Fruit fly (Drosophila melanogaster) S2 (cell line): ENCODE measurements around the gene MTF-1.

ENCODE experiments used
- CG8478 ChIP-seq: fragments of >200 bp; optimal IDR thresholded peaks from 2 replicates; lab custom pipeline; 2018
- CTCF ChIP-seq, 2 experiments: fragments of >200 bp; optimal IDR thresholded peaks; 2 replicates each; lab custom pipeline; 2018

dm6 chr3L:9447239-9447777 lies 17.2 kb downstream of the MTF-1 start:
- no peak for TF ChIP-seq CG8478 (lab: Kevin White, UChicago)
- TF ChIP-seq CTCF (optimal IDR thresholded peaks at IDR 0.05; lab: Kevin White, UChicago) = no peak
